Worm (Caenorhabditis elegans) whole organism, midembryonic: Measurements from ENCODE around the gene tsn-1.

Source experiments
- T22C8.4 ChIP-seq: fragments of 200-800 bp; sonication (Bioruptor generic); IDR thresholded peaks from 2 replicates; pipeline ENCODE4 v1.3.6; 2022; ENCODE audit warnings: missing genetic modification characterization, missing compliant biosample characterization
- cog-1 ChIP-seq: sonication (generic microtip); optimal IDR thresholded peaks from 2 replicates; lab custom pipeline; 2016; ENCODE audit warnings: missing genetic modification characterization, missing compliant biosample characterization
- flt-1 ChIP-seq: fragments of 200-800 bp; sonication (Bioruptor generic); IDR thresholded peaks from 2 replicates; pipeline ENCODE4 v1.3.6; 2022; ENCODE audit warnings: missing genetic modification characterization, missing compliant biosample characterization
- klf-2 ChIP-seq: fragments of 200-800 bp; sonication (Bioruptor generic); conservative IDR thresholded peaks from 2 replicates; pipeline ENCODE4 v1.3.6; 2022; ENCODE audit warnings: missing genetic modification reagents, missing genetic modification characterization, missing compliant biosample characterization
- med-1 ChIP-seq: sonication (generic microtip); optimal IDR thresholded peaks from 2 replicates; lab custom pipeline; 2017; ENCODE audit warnings: missing genetic modification characterization, mild to moderate bottlenecking, missing compliant biosample characterization, antibody characterized with exemption, missing genetic modification reagents; ENCODE audit not compliant: insufficient read depth
- ref-1 ChIP-seq: fragments of 200-800 bp; sonication (Bioruptor generic); conservative IDR thresholded peaks from 2 replicates; pipeline ENCODE4 v1.3.6; 2022; ENCODE audit warnings: missing genetic modification reagents, missing genetic modification characterization, missing compliant biosample characterization
- tab-1 ChIP-seq: fragments of 200-800 bp; sonication (Bioruptor generic); IDR thresholded peaks from 2 replicates; pipeline ENCODE4 v1.3.6; 2022; ENCODE audit warnings: missing genetic modification characterization, missing compliant biosample characterization
- ztf-29 ChIP-seq: fragments of 200-800 bp; sonication (Bioruptor generic); IDR thresholded peaks from 2 replicates; pipeline ENCODE4 v1.3.6; 2022; ENCODE audit warnings: missing genetic modification reagents, missing genetic modification characterization, missing compliant biosample characterization

- TF ChIP-seq ref-1 (GFP tag; lab: Robert Waterston, UW) = no peak
- no peak for TF ChIP-seq tab-1
- TF ChIP-seq cog-1 = no peak
- TF ChIP-seq ztf-29 (GFP tag; lab: Robert Waterston, UW) = no peak
- no peak for TF ChIP-seq flt-1 (GFP tag; lab: Robert Waterston, UW)
- TF ChIP-seq klf-2 = no peak
- no peak for TF ChIP-seq T22C8.4 (GFP tag; lab: Robert Waterston, UW)
- TF ChIP-seq med-1 = no peak
Observed at ce11 chrII:4674188-4674587, 32.4 kb upstream of the tsn-1 start.
